Worm (Caenorhabditis elegans) whole organism, mixed stage, embryonic: ENCODE data around the gene hlh-27.

ENCODE experiments used
- bed-3 ChIP-seq: fragments of 200-800 bp; sonication (Bioruptor generic); optimal IDR thresholded peaks from 3 replicates; lab custom pipeline; 2018; ENCODE audit warnings: mild to moderate bottlenecking, missing genetic modification characterization, moderate library complexity, missing compliant biosample characterization
- blmp-1 ChIP-seq: fragments of 150-350 bp; optimal IDR thresholded peaks from 2 replicates; lab custom pipeline; 2014; ENCODE audit warnings: missing biosample characterization, missing genetic modification characterization
- ceh-43 ChIP-seq: fragments of 200-800 bp; sonication (Bioruptor generic); optimal IDR thresholded peaks from 2 replicates; lab custom pipeline; 2018; ENCODE audit warnings: mild to moderate bottlenecking, missing genetic modification characterization, moderate library complexity, missing compliant biosample characterization
- ceh-83 ChIP-seq: fragments of 200-800 bp; sonication (Bioruptor generic); optimal IDR thresholded peaks from 2 replicates; lab custom pipeline; 2018; ENCODE audit warnings: mild to moderate bottlenecking, missing genetic modification characterization, missing compliant biosample characterization
- ces-1 ChIP-seq: fragments of 150-350 bp; optimal IDR thresholded peaks from 2 replicates; lab custom pipeline; 2014; ENCODE audit warnings: missing biosample characterization, missing genetic modification reagents, missing genetic modification characterization
- cnd-1 ChIP-seq: fragments of 200-800 bp; sonication (Bioruptor generic); optimal IDR thresholded peaks from 2 replicates; lab custom pipeline; 2018; ENCODE audit warnings: mild to moderate bottlenecking, missing genetic modification characterization, missing compliant biosample characterization
- drap-1 ChIP-seq: fragments of 200-800 bp; sonication (Bioruptor generic); optimal IDR thresholded peaks from 3 replicates; lab custom pipeline; 2018; ENCODE audit warnings: mild to moderate bottlenecking, missing genetic modification characterization, missing compliant biosample characterization
- elt-3 ChIP-seq: fragments of 150-350 bp; optimal IDR thresholded peaks from 2 replicates; lab custom pipeline; 2014; ENCODE audit warnings: missing biosample characterization, missing genetic modification characterization
- flh-1 ChIP-seq: fragments of 200-800 bp; sonication (Bioruptor generic); optimal IDR thresholded peaks from 2 replicates; lab custom pipeline; 2018; ENCODE audit warnings: mild to moderate bottlenecking, missing genetic modification characterization, moderate library complexity, missing compliant biosample characterization
- ham-2 ChIP-seq: fragments of 200-800 bp; sonication (Bioruptor generic); optimal IDR thresholded peaks from 2 replicates; lab custom pipeline; 2018; ENCODE audit warnings: mild to moderate bottlenecking, missing genetic modification characterization, missing compliant biosample characterization
- hlh-1 ChIP-seq: fragments of 150-350 bp; optimal IDR thresholded peaks from 2 replicates; lab custom pipeline; 2014; ENCODE audit warnings: missing biosample characterization, missing genetic modification reagents, missing genetic modification characterization
- lin-13 ChIP-seq: fragments of 150-350 bp; optimal IDR thresholded peaks from 2 replicates; lab custom pipeline; 2014; ENCODE audit warnings: missing biosample characterization, missing genetic modification characterization
- lin-32 ChIP-seq: fragments of 200-800 bp; sonication (Bioruptor generic); optimal IDR thresholded peaks from 2 replicates; lab custom pipeline; 2018; ENCODE audit warnings: mild to moderate bottlenecking, missing genetic modification characterization, missing compliant biosample characterization
- lsy-2 ChIP-seq: fragments of 150-350 bp; optimal IDR thresholded peaks from 2 replicates; lab custom pipeline; 2014; ENCODE audit warnings: missing biosample characterization, missing genetic modification characterization
- mab-5 ChIP-seq: fragments of 150-350 bp; optimal IDR thresholded peaks from 2 replicates; lab custom pipeline; 2014; ENCODE audit warnings: missing biosample characterization, missing genetic modification characterization
- mep-1 ChIP-seq: fragments of 150-350 bp; optimal IDR thresholded peaks from 2 replicates; lab custom pipeline; 2017; ENCODE audit warnings: missing biosample characterization, missing genetic modification reagents, missing genetic modification characterization, inconsistent platforms
- mls-2 ChIP-seq: sonication (generic microtip); optimal IDR thresholded peaks from 2 replicates; lab custom pipeline; 2016; ENCODE audit warnings: mild to moderate bottlenecking, missing genetic modification characterization, moderate library complexity, missing compliant biosample characterization
- nhr-12 ChIP-seq: fragments of 150-350 bp; optimal IDR thresholded peaks from 2 replicates; lab custom pipeline; 2014; ENCODE audit warnings: missing biosample characterization, missing genetic modification characterization
- nhr-2 ChIP-seq: fragments of 150-350 bp; optimal IDR thresholded peaks from 2 replicates; lab custom pipeline; 2014; ENCODE audit warnings: missing biosample characterization, missing genetic modification characterization
- nhr-237 ChIP-seq: fragments of 150-350 bp; optimal IDR thresholded peaks from 2 replicates; lab custom pipeline; 2014; ENCODE audit warnings: missing biosample characterization, missing genetic modification characterization
- nhr-76 ChIP-seq: sonication (generic microtip); optimal IDR thresholded peaks from 2 replicates; lab custom pipeline; 2017; ENCODE audit warnings: missing biosample characterization, missing genetic modification characterization
- pha-4 ChIP-seq: fragments of 150-350 bp; optimal IDR thresholded peaks from 2 replicates; lab custom pipeline; 2018; ENCODE audit warnings: missing biosample characterization, missing genetic modification reagents, missing genetic modification characterization
- sem-2 ChIP-seq: fragments of 200-800 bp; sonication (Bioruptor generic); optimal IDR thresholded peaks from 2 replicates; lab custom pipeline; 2018; ENCODE audit warnings: mild to moderate bottlenecking, missing genetic modification characterization, missing compliant biosample characterization
- sptf-1 ChIP-seq: sonication (generic microtip); optimal IDR thresholded peaks from 2 replicates; lab custom pipeline; 2017; ENCODE audit warnings: mild to moderate bottlenecking, missing genetic modification characterization, moderate library complexity, missing compliant biosample characterization
- tbx-8 ChIP-seq: fragments of 200-800 bp; sonication (Bioruptor generic); optimal IDR thresholded peaks from 2 replicates; lab custom pipeline; 2018; ENCODE audit warnings: mild to moderate bottlenecking, missing genetic modification characterization, moderate library complexity, missing compliant biosample characterization
- unc-120 ChIP-seq: sonication (generic microtip); optimal IDR thresholded peaks from 2 replicates; lab custom pipeline; 2017; ENCODE audit warnings: missing genetic modification characterization, missing compliant biosample characterization; ENCODE audit not compliant: poor library complexity, severe bottlenecking
- unc-39 ChIP-seq: fragments of 150-350 bp; optimal IDR thresholded peaks from 2 replicates; lab custom pipeline; 2014; ENCODE audit warnings: missing biosample characterization, missing genetic modification characterization
- unc-62 ChIP-seq: fragments of 150-350 bp; optimal IDR thresholded peaks from 2 replicates; lab custom pipeline; 2014; ENCODE audit warnings: missing biosample characterization, missing genetic modification reagents, missing genetic modification characterization
- zip-8 ChIP-seq: fragments of 150-350 bp; optimal IDR thresholded peaks from 2 replicates; lab custom pipeline; 2014; ENCODE audit warnings: missing biosample characterization, missing genetic modification characterization
- ztf-11 ChIP-seq: fragments of 150-350 bp; optimal IDR thresholded peaks from 2 replicates; lab custom pipeline; 2014; ENCODE audit warnings: missing biosample characterization, missing genetic modification characterization

hlh-27 gene

DNA sequence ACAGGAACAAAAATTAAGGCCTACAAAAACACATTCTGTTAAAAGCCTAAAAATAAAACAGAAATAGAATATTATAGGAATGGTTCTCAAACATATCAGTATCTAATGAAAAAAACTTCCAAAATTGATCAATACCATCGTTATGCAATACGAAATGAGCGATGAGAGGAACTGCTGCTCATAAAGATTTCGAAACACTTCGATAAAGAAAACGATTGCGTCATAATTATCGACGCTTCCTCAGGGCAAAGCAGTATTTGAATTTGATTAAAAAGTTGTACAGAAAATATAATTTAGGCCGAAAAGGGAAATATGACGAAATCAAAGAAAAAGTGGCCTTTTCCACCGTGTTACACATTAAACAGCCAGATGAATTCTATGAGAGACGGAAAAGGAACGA is 22.0 kb downstream of the hlh-27 start:
- TF ChIP-seq zip-8 (peak; percentile 96), ham-2 (no peak)

ce11 chrII:5517643-5518042 is 22.4 kb downstream of the hlh-27 start, which contains the start of gene ZK177.9:
Gene ZK177.9 (minus strand): TSS chrII:5517743.
- no peak for TF ChIP-seq nhr-76 (tag; lab: Kevin White, UChicago)
- no peak for TF ChIP-seq unc-39 (tag; lab: Kevin White, UChicago)
- no peak for TF ChIP-seq lin-32 (GFP tag; lab: Kevin White, UChicago)

DNA sequence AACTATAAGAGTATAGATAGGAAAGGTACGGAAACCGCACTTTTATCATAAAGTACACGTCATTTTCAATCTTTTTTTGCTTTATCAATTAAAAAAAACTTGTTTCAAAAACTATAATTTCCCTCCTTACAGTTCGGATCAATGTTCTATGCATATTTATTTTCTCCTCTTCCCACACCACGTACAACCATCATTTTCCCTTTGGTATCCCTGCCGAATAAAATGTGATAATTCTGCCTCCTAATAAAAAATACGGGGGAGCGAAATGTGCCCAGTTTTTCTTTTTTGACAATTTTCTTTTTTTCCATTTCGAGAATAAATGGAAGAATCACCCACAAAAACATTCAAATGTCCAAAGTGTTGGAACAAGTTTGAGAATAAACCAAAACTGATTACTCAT is 24.5 kb downstream of the hlh-27 start, which contains the start of gene ZK177.3:
TSS of gene ZK177.3 (plus strand) at position 301 of the 400 bp plus-strand sequence.
- TF ChIP-seq blmp-1 (tag; lab: Kevin White, UChicago) (no peak), elt-3 (no peak), hlh-1 (tag; lab: Kevin White, UChicago) (no peak), pha-4 (tag; lab: Kevin White, UChicago) (no peak), flh-1 (GFP tag; lab: Kevin White, UChicago) (no peak), sptf-1 (tag; lab: Kevin White, UChicago) (no peak), ceh-83 (GFP tag; lab: Kevin White, UChicago) (no peak)

- no peak for TF ChIP-seq drap-1 (GFP tag; lab: Kevin White, UChicago)
Observed at ce11 chrII:5514846-5515245, 25.2 kb downstream of the hlh-27 start, which contains the start of gene sahd-1. Gene sahd-1 (minus strand): TSS chrII:5514945.

- TF ChIP-seq pha-4 (tag; lab: Kevin White, UChicago) (no peak), sptf-1 (tag; lab: Kevin White, UChicago) (no peak), tbx-8 (GFP tag; lab: Kevin White, UChicago) (no peak), nhr-237 (tag; lab: Kevin White, UChicago) (no peak), ham-2 (no peak), ztf-11 (tag; lab: Kevin White, UChicago) (no peak)
Observed at ce11 chrII:5512473-5513097, 27.4 kb downstream of the hlh-27 start.

DNA sequence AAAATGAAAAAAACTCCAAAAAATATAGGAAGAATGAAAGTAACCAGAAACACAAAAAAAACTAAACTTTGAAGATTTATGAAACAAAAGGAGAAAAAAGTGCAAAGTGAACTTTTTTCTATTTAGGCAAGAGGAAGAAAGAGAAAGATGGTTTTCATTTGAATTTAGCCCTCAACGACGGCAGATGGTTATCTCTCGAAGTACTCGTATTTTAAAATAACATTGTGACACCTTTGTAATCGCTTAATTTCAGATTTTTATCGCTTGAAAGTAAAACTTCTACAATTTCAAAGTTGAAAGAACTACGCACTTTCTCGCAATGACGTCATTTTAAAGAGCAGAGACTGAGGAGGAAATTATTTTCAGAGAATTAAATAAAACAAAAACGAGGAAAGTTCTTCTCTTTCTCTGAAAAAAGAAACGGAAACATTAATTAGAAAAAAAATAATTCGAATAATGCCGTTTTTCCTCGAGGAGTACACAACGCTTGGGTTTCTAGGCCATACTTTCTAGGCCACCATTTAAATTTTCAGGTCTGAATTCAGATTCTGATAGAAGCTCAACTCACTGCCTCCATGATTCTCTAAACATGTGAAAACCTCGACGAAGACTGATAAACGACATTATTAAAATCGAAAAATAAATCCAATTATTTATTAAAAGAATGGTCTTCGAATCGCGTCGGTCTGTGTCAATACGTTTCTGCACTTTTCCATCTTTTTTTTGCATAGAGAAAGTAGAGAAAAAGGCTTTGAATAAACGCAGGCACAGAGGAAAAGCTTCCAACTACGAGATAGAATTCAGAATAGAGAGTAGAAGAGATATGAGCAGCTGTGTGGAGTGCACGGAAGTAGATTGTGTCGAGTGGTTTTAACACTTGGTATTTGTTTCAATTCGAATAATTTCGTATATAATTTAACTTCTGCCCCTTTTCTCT is 28.3 kb downstream of the hlh-27 start:
- TF ChIP-seq mab-5 = no peak
- no peak for TF ChIP-seq ceh-83 (GFP tag; lab: Kevin White, UChicago)
- TF ChIP-seq hlh-1 (tag; lab: Kevin White, UChicago) = peak; percentile 86
- no peak for TF ChIP-seq nhr-12
- TF ChIP-seq elt-3 = no peak
- TF ChIP-seq drap-1 (GFP tag; lab: Kevin White, UChicago) = no peak
- TF ChIP-seq unc-120 (tag; lab: Kevin White, UChicago) = peak; percentile 2
- no peak for TF ChIP-seq nhr-2 (tag; lab: Kevin White, UChicago)
- peak; percentile 67 for TF ChIP-seq ces-1 (GFP tag; lab: Kevin White, UChicago)
- TF ChIP-seq sem-2 (GFP tag; lab: Kevin White, UChicago) = no peak
- no peak for TF ChIP-seq lin-32 (GFP tag; lab: Kevin White, UChicago)

ce11 chrII:5505820-5506287 is 34.2 kb downstream of the hlh-27 start, which contains the start of gene npp-24:
Gene npp-24 (plus strand): TSS chrII:5505870.
- TF ChIP-seq lsy-2 (tag; lab: Kevin White, UChicago) (no peak), mls-2 (tag; lab: Kevin White, UChicago) (no peak), blmp-1 (tag; lab: Kevin White, UChicago) (peak; percentile 3), ceh-83 (GFP tag; lab: Kevin White, UChicago) (no peak), ceh-43 (no peak), ces-1 (GFP tag; lab: Kevin White, UChicago) (peak; percentile 79), flh-1 (GFP tag; lab: Kevin White, UChicago) (no peak), mep-1 (tag; lab: Kevin White, UChicago) (no peak), unc-62 (GFP tag; lab: Kevin White, UChicago) (no peak), nhr-2 (tag; lab: Kevin White, UChicago) (no peak), bed-3 (GFP tag; lab: Kevin White, UChicago) (no peak), cnd-1 (tag; lab: Kevin White, UChicago) (no peak), lin-13 (tag; lab: Kevin White, UChicago) (no peak), elt-3 (no peak), ztf-11 (tag; lab: Kevin White, UChicago) (no peak), ham-2 (no peak), tbx-8 (GFP tag; lab: Kevin White, UChicago) (no peak), mab-5 (no peak)
